Fruit fly (Drosophila melanogaster) whole organism, embryonic: ENCODE results near the gene CG34179.

Experiments
- Adf1 ChIP-seq: fragments of 200-800 bp; sonication (Bioruptor generic); IDR thresholded peaks from 2 replicates; pipeline ENCODE4 v1.3.6; 2022; ENCODE audit warnings: missing biosample characterization, missing genetic modification characterization
- Aef1 ChIP-seq: fragments of 200-800 bp; sonication (Bioruptor generic); IDR thresholded peaks from 3 replicates; pipeline ENCODE4 v1.3.6; 2022; ENCODE audit warnings: missing biosample characterization, missing genetic modification characterization
- Antp ChIP-seq: fragments of 200-800 bp; sonication (Bioruptor generic); optimal IDR thresholded peaks from 3 replicates; lab custom pipeline; 2016; ENCODE audit warnings: missing biosample characterization, missing genetic modification characterization
- Atf3 ChIP-seq: fragments of 200-800 bp; sonication (Bioruptor generic); optimal IDR thresholded peaks from 3 replicates; lab custom pipeline; 2016; ENCODE audit warnings: missing biosample characterization, missing genetic modification characterization
- Bdp1 ChIP-seq: fragments of 200-800 bp; sonication (Bioruptor generic); optimal IDR thresholded peaks from 3 replicates; lab custom pipeline; 2016; ENCODE audit warnings: missing biosample characterization, missing genetic modification characterization
- CG12391 ChIP-seq: fragments of 200-800 bp; sonication (Bioruptor generic); optimal IDR thresholded peaks from 3 replicates; lab custom pipeline; 2018; ENCODE audit warnings: missing biosample characterization, mild to moderate bottlenecking, missing genetic modification characterization, moderate library complexity
- CG12659 ChIP-seq: fragments of 200-800 bp; sonication (Bioruptor generic); optimal IDR thresholded peaks from 3 replicates; lab custom pipeline; 2017; ENCODE audit warnings: mild to moderate bottlenecking, missing biosample characterization, missing genetic modification reagents, missing genetic modification characterization
- CG12769 ChIP-seq: fragments of 200-800 bp; sonication (Bioruptor generic); optimal IDR thresholded peaks from 2 replicates; lab custom pipeline; 2019; ENCODE audit warnings: missing biosample characterization, mild to moderate bottlenecking, missing genetic modification characterization, moderate library complexity
- CG14014 ChIP-seq: fragments of 200-800 bp; sonication (Bioruptor generic); IDR thresholded peaks from 2 replicates; pipeline ENCODE4 v1.3.6; 2022; ENCODE audit warnings: missing biosample characterization, missing genetic modification characterization
- CG1603 ChIP-seq: fragments of 200-800 bp; sonication (Bioruptor generic); optimal IDR thresholded peaks from 2 replicates; lab custom pipeline; 2019; ENCODE audit warnings: missing biosample characterization, mild to moderate bottlenecking, missing genetic modification characterization, moderate library complexity
- CG16779 ChIP-seq: fragments of 200-800 bp; sonication (Bioruptor generic); IDR thresholded peaks from 2 replicates; pipeline ENCODE4 v1.3.6; 2022; ENCODE audit warnings: missing biosample characterization, missing genetic modification characterization
- CG17829 ChIP-seq: fragments of 200-800 bp; optimal IDR thresholded peaks from 2 replicates; lab custom pipeline; 2019; ENCODE audit warnings: missing biosample characterization, mild to moderate bottlenecking, missing genetic modification characterization, moderate library complexity
- CG1792 ChIP-seq: fragments of 200-800 bp; sonication (Bioruptor generic); optimal IDR thresholded peaks from 2 replicates; lab custom pipeline; 2016; ENCODE audit warnings: missing biosample characterization, missing genetic modification characterization
- CG18764 ChIP-seq: fragments of 200-800 bp; sonication (Bioruptor generic); optimal IDR thresholded peaks from 3 replicates; lab custom pipeline; 2016; ENCODE audit warnings: missing biosample characterization, missing genetic modification characterization
- CG33557 ChIP-seq: fragments of 200-800 bp; sonication (Bioruptor generic); optimal IDR thresholded peaks from 2 replicates; lab custom pipeline; 2019; ENCODE audit warnings: missing biosample characterization, mild to moderate bottlenecking, missing genetic modification characterization, moderate library complexity
- CG3847 ChIP-seq: fragments of 200-800 bp; sonication (Bioruptor generic); IDR thresholded peaks from 2 replicates; pipeline ENCODE4 v1.3.6; 2022; ENCODE audit warnings: missing biosample characterization, missing genetic modification characterization
- CG4854 ChIP-seq: fragments of 200-800 bp; sonication (Bioruptor generic); optimal IDR thresholded peaks from 2 replicates; lab custom pipeline; 2016; ENCODE audit warnings: missing biosample characterization, missing genetic modification characterization, inconsistent platforms
- CG6765 ChIP-seq: fragments of 200-800 bp; sonication (Bioruptor generic); optimal IDR thresholded peaks from 3 replicates; lab custom pipeline; 2017; ENCODE audit warnings: missing biosample characterization, mild to moderate bottlenecking, missing genetic modification characterization
- CG7271 ChIP-seq: fragments of 200-800 bp; sonication (Bioruptor generic); optimal IDR thresholded peaks from 2 replicates; lab custom pipeline; 2018; ENCODE audit warnings: missing biosample characterization, mild to moderate bottlenecking, missing genetic modification characterization, moderate library complexity
- CG7963 ChIP-seq: fragments of 200-800 bp; sonication (Bioruptor generic); IDR thresholded peaks from 3 replicates; pipeline ENCODE4 v1.3.6; 2022; ENCODE audit warnings: missing biosample characterization, missing genetic modification characterization; ENCODE audit not compliant: partially characterized antibody
- CG9609 ChIP-seq: fragments of 200-800 bp; sonication (Bioruptor generic); optimal IDR thresholded peaks from 3 replicates; lab custom pipeline; 2016; ENCODE audit warnings: missing biosample characterization, missing genetic modification characterization
- CG9727 ChIP-seq: fragments of 200-800 bp; sonication (Bioruptor generic); optimal IDR thresholded peaks from 3 replicates; lab custom pipeline; 2017; ENCODE audit warnings: missing biosample characterization, mild to moderate bottlenecking, missing genetic modification characterization
- CTCF ChIP-seq: fragments of 200-800 bp; sonication (Bioruptor generic); optimal IDR thresholded peaks from 2 replicates; lab custom pipeline; 2017; ENCODE audit warnings: missing biosample characterization, mild to moderate bottlenecking, missing genetic modification characterization, moderate library complexity
- Chrac-16 ChIP-seq: fragments of 200-800 bp; sonication (Bioruptor generic); optimal IDR thresholded peaks from 3 replicates; lab custom pipeline; 2016; ENCODE audit warnings: missing biosample characterization, missing genetic modification characterization
- Dip2 ChIP-seq: fragments of 200-800 bp; sonication (Bioruptor generic); IDR thresholded peaks from 2 replicates; pipeline ENCODE4 v1.3.6; 2022; ENCODE audit warnings: missing biosample characterization, missing genetic modification characterization
- Dll ChIP-seq: fragments of 200-800 bp; sonication (Bioruptor generic); IDR thresholded peaks from 4 replicates; pipeline ENCODE4 v1.3.6; 2022; ENCODE audit warnings: missing biosample characterization, missing genetic modification characterization; ENCODE audit not compliant: partially characterized antibody
- Hey ChIP-seq: fragments of 200-800 bp; sonication (Bioruptor generic); optimal IDR thresholded peaks from 3 replicates; lab custom pipeline; 2018; ENCODE audit warnings: missing biosample characterization, mild to moderate bottlenecking, missing genetic modification characterization
- MBD-R2 ChIP-seq: fragments of 200-800 bp; sonication (Bioruptor generic); IDR thresholded peaks from 2 replicates; pipeline ENCODE4 v1.3.6; 2022; ENCODE audit warnings: missing biosample characterization, missing genetic modification characterization
- Max ChIP-seq: fragments of 200-800 bp; sonication (Bioruptor generic); optimal IDR thresholded peaks from 2 replicates; lab custom pipeline; 2016; ENCODE audit warnings: missing biosample characterization, mild to moderate bottlenecking, missing genetic modification characterization
- Myb ChIP-seq: fragments of 200-800 bp; sonication (Bioruptor generic); optimal IDR thresholded peaks from 2 replicates; lab custom pipeline; 2016; ENCODE audit warnings: missing biosample characterization, missing genetic modification characterization
- PHDP ChIP-seq: fragments of 200-800 bp; sonication (Bioruptor generic); optimal IDR thresholded peaks from 3 replicates; lab custom pipeline; 2018; ENCODE audit warnings: missing biosample characterization, mild to moderate bottlenecking, missing genetic modification characterization, moderate library complexity
- Pdp1 ChIP-seq, 2 experiments: fragments of 200-800 bp; sonication (Bioruptor generic); optimal IDR thresholded peaks; 3 replicates each; lab custom pipeline; 2016; ENCODE audit warnings: missing biosample characterization in 2 of 2, missing genetic modification characterization in 2 of 2, mild to moderate bottlenecking in 1 of 2, moderate library complexity in 1 of 2
- Ptx1 ChIP-seq: fragments of 200-800 bp; sonication (Bioruptor generic); IDR thresholded peaks from 2 replicates; pipeline ENCODE4 v1.3.6; 2022; ENCODE audit warnings: missing biosample characterization, missing genetic modification characterization
- Trl ChIP-seq, 3 experiments: fragments of >200 bp in 2 of 3; fragments of 200-800 bp in 1 of 3; sonication (Bioruptor generic) in 1 of 3; optimal IDR thresholded peaks; 2 replicates in 1 of 3; 3 replicates in 2 of 3; lab custom pipeline; 2016 to 2017; ENCODE audit warnings: missing biosample characterization in 1 of 3, missing genetic modification characterization in 1 of 3
- aop ChIP-seq: fragments of 200-800 bp; sonication (Bioruptor generic); IDR thresholded peaks from 2 replicates; pipeline ENCODE4 v1.3.6; 2022; ENCODE audit warnings: missing biosample characterization, missing genetic modification characterization
- chinmo ChIP-seq: fragments of 200-800 bp; sonication (Bioruptor generic); IDR thresholded peaks from 4 replicates; pipeline ENCODE4 v1.3.6; 2022; ENCODE audit warnings: missing biosample characterization, missing genetic modification characterization; ENCODE audit not compliant: partially characterized antibody
- dysf ChIP-seq: fragments of 200-800 bp; sonication (Bioruptor generic); IDR thresholded peaks from 3 replicates; pipeline ENCODE4 v1.3.6; 2022; ENCODE audit warnings: missing biosample characterization, missing genetic modification characterization
- en ChIP-seq: fragments of 200-800 bp; sonication (Bioruptor generic); optimal IDR thresholded peaks from 2 replicates; lab custom pipeline; 2016; ENCODE audit warnings: missing biosample characterization, missing genetic modification characterization
- fd102C ChIP-seq: fragments of 200-800 bp; sonication (Bioruptor generic); optimal IDR thresholded peaks from 2 replicates; lab custom pipeline; 2018; ENCODE audit warnings: missing biosample characterization, mild to moderate bottlenecking, missing genetic modification characterization, moderate library complexity
- grau ChIP-seq: fragments of 200-800 bp; optimal IDR thresholded peaks from 3 replicates; lab custom pipeline; 2019; ENCODE audit warnings: missing biosample characterization, mild to moderate bottlenecking, missing genetic modification characterization, moderate library complexity
- hbn ChIP-seq: fragments of 200-800 bp; sonication (Bioruptor generic); IDR thresholded peaks from 2 replicates; pipeline ENCODE4 v1.3.6; 2022; ENCODE audit warnings: missing biosample characterization, missing genetic modification characterization; ENCODE audit not compliant: partially characterized antibody
- lmd ChIP-seq: fragments of 200-800 bp; sonication (Bioruptor generic); IDR thresholded peaks from 2 replicates; pipeline ENCODE4 v1.3.6; 2022; ENCODE audit warnings: missing biosample characterization, missing genetic modification characterization
- mirr ChIP-seq: fragments of 200-800 bp; sonication (Bioruptor generic); optimal IDR thresholded peaks from 3 replicates; lab custom pipeline; 2018; ENCODE audit warnings: missing biosample characterization, mild to moderate bottlenecking, missing genetic modification characterization
- phol ChIP-seq: fragments of 200-800 bp; sonication (Bioruptor generic); optimal IDR thresholded peaks from 3 replicates; lab custom pipeline; 2018; ENCODE audit warnings: missing biosample characterization, mild to moderate bottlenecking, missing genetic modification characterization, moderate library complexity
- run ChIP-seq: fragments of 200-800 bp; sonication (Bioruptor generic); optimal IDR thresholded peaks from 3 replicates; lab custom pipeline; 2018; ENCODE audit warnings: missing biosample characterization, mild to moderate bottlenecking, missing genetic modification characterization
- sqz ChIP-seq: fragments of 200-800 bp; sonication (Bioruptor generic); optimal IDR thresholded peaks from 3 replicates; lab custom pipeline; 2018; ENCODE audit warnings: missing biosample characterization, mild to moderate bottlenecking, missing genetic modification characterization
- ssp ChIP-seq: fragments of 200-800 bp; sonication (Bioruptor generic); IDR thresholded peaks from 2 replicates; pipeline ENCODE4 v1.3.6; 2022; ENCODE audit warnings: missing biosample characterization, missing genetic modification characterization
- stc ChIP-seq: fragments of 200-800 bp; sonication (Bioruptor generic); IDR thresholded peaks from 2 replicates; pipeline ENCODE4 v1.3.6; 2022; ENCODE audit warnings: missing biosample characterization, missing genetic modification characterization
- tna ChIP-seq: fragments of 200-800 bp; sonication (Bioruptor generic); IDR thresholded peaks from 2 replicates; pipeline ENCODE4 v1.3.6; 2022; ENCODE audit warnings: missing biosample characterization, missing genetic modification characterization; ENCODE audit not compliant: partially characterized antibody
- unpg ChIP-seq: fragments of 200-800 bp; sonication (Bioruptor generic); optimal IDR thresholded peaks from 3 replicates; lab custom pipeline; 2018; ENCODE audit warnings: missing biosample characterization, mild to moderate bottlenecking, missing genetic modification characterization, moderate library complexity
- z ChIP-seq: fragments of 200-800 bp; sonication (Bioruptor generic); IDR thresholded peaks from 3 replicates; pipeline ENCODE4 v1.3.6; 2022; ENCODE audit warnings: missing biosample characterization, missing genetic modification characterization

Gene CG34179

DNA sequence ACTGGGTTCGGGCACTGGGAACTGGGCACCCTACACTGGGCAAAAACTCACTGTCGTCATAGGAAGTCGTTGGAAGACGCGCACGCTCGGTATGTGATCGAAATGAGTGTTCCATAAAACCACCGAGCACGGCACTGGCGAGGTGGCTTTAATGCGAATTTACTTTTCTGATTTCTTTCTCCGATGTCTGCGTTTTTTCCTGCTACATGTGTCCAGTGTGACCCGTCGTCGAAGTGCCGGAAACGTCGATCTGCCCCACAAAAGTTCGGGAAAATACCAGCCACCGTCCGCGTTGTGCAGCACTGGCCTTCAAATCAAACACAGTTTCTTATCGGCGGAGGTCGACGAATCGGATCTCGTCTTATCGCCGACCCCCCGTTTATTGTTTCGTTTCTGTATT is 49.3 kb downstream of the CG34179 start, which contains the start of gene Kdm5 (continued):
- no peak for TF ChIP-seq CG16779
- TF ChIP-seq CG1792 = no peak
- peak; percentile 3 for TF ChIP-seq sqz
- TF ChIP-seq MBD-R2 (GFP tag; lab: Robert Waterston, UW) = peak; percentile 67
- TF ChIP-seq CG3847 (GFP tag; lab: Robert Waterston, UW) = peak; percentile 55
- TF ChIP-seq CG6765 = peak; percentile 55
- peak; percentile 42 for TF ChIP-seq CG17829 (tag; lab: Kevin White, UChicago)
- peak; percentile 70 for TF ChIP-seq phol (tag; lab: Kevin White, UChicago)
- TF ChIP-seq CG7963 (GFP tag; lab: Robert Waterston, UW) = no peak
- TF ChIP-seq CG9727 (GFP tag; lab: Kevin White, UChicago) = peak; percentile 30
- TF ChIP-seq Aef1 (GFP tag; lab: Robert Waterston, UW) = no peak
- peak; percentile 25; the same call in 1 of the 2 replicates for TF ChIP-seq lmd (GFP tag; lab: Robert Waterston, UW)
- TF ChIP-seq Bdp1 (GFP tag; lab: Kevin White, UChicago) = no peak
- TF ChIP-seq chinmo (GFP tag; lab: Robert Waterston, UW) = 0 out of 4 replicates have a peak, but pooled peaks have one; percentile 59
- no peak for TF ChIP-seq Max
- TF ChIP-seq CTCF (GFP tag; lab: Kevin White, UChicago) = peak; percentile 30
- TF ChIP-seq Trl (optimal IDR thresholded peaks at IDR 0.05; lab: Kevin White, UChicago) = no peak
- no peak for TF ChIP-seq Trl (GFP tag; optimal IDR thresholded peaks at IDR 0.05; lab: Kevin White, UChicago)
- no peak for TF ChIP-seq Antp (GFP tag; lab: Kevin White, UChicago)
- no peak for TF ChIP-seq run
- TF ChIP-seq Hey = no peak
- peak; percentile 82 for TF ChIP-seq CG1603 (tag; lab: Kevin White, UChicago)
- no peak for TF ChIP-seq CG7271 (tag; lab: Kevin White, UChicago)
- TF ChIP-seq Adf1 = 0 out of 2 replicates have a peak, but pooled peaks have one; percentile 27
- no peak for TF ChIP-seq CG4854
- TF ChIP-seq CG18764 (GFP tag; lab: Kevin White, UChicago) = no peak
- no peak for TF ChIP-seq Chrac-16
- TF ChIP-seq Myb = peak; percentile 88
- no peak for TF ChIP-seq grau (tag; lab: Kevin White, UChicago)
- peak; percentile 9 for TF ChIP-seq CG12391
- no peak for TF ChIP-seq Ptx1 (GFP tag; lab: Robert Waterston, UW)
- TF ChIP-seq tna (GFP tag; lab: Robert Waterston, UW) = no peak
- TF ChIP-seq Dll (GFP tag; lab: Robert Waterston, UW) = no peak
- TF ChIP-seq dysf = no peak; the same call in 2 of the 3 replicates
- 0 out of 2 replicates have a peak, but pooled peaks have one; percentile 7 for TF ChIP-seq CG14014 (GFP tag; lab: Robert Waterston, UW)
- no peak for TF ChIP-seq CG33557
- peak; percentile 54 for TF ChIP-seq CG9609 (GFP tag; lab: Kevin White, UChicago)
- TF ChIP-seq stc (GFP tag; lab: Robert Waterston, UW) = no peak
- no peak for TF ChIP-seq hbn (GFP tag; lab: Robert Waterston, UW)
- no peak for TF ChIP-seq unpg (GFP tag; lab: Kevin White, UChicago)
- TF ChIP-seq z (GFP tag; lab: Robert Waterston, UW) = no peak
- peak; percentile 76 for TF ChIP-seq CG12659 (GFP tag; lab: Kevin White, UChicago)
- TF ChIP-seq PHDP (tag; lab: Kevin White, UChicago) = peak; percentile 8
- no peak for TF ChIP-seq aop (GFP tag; lab: Robert Waterston, UW)
- TF ChIP-seq mirr (GFP tag; lab: Kevin White, UChicago) = peak; percentile 56
- TF ChIP-seq ssp (GFP tag; lab: Robert Waterston, UW) = peak; percentile 30; the same call in 1 of the 2 replicates
- no peak for TF ChIP-seq Atf3
- TF ChIP-seq Pdp1 (GFP tag; optimal IDR thresholded peaks at IDR 0.05; lab: Kevin White, UChicago) = peak in 1 of 2 experiments; percentile 50
- TF ChIP-seq CG12769 (tag; lab: Kevin White, UChicago) = no peak
- no peak for TF ChIP-seq Dip2 (GFP tag; lab: Robert Waterston, UW)
- no peak for TF ChIP-seq en
- no peak for TF ChIP-seq fd102C (GFP tag; lab: Kevin White, UChicago)
